Worm (Caenorhabditis elegans) whole organism, L4 larva: ENCODE results near the gene tra-3.

Source experiments
- F10B5.3 ChIP-seq: sonication (generic microtip); optimal IDR thresholded peaks from 2 replicates; lab custom pipeline; 2016; ENCODE audit warnings: mild to moderate bottlenecking, missing genetic modification characterization, missing compliant biosample characterization
- R02D3.7 ChIP-seq: fragments of 150-350 bp; sonication (generic microtip); optimal IDR thresholded peaks from 3 replicates; lab custom pipeline; 2014; ENCODE audit warnings: missing biosample characterization, missing genetic modification characterization
- Y5F2A.4 ChIP-seq: fragments of 200-800 bp; sonication (Bioruptor generic); optimal IDR thresholded peaks from 2 replicates; lab custom pipeline; 2018; ENCODE audit warnings: mild to moderate bottlenecking, missing genetic modification characterization, missing compliant biosample characterization
- aha-1 ChIP-seq: fragments of 150-350 bp; peaks from one replicate; lab custom pipeline; 2014; ENCODE audit warnings: missing biosample characterization, missing genetic modification characterization
- aly-2 ChIP-seq: sonication (generic microtip); optimal IDR thresholded peaks from 2 replicates; lab custom pipeline; 2018; ENCODE audit warnings: missing biosample characterization, missing genetic modification characterization
- arid-1 ChIP-seq: fragments of 200-800 bp; sonication (Bioruptor generic); conservative IDR thresholded peaks from 2 replicates; pipeline ENCODE4 v1.3.6; 2022; ENCODE audit warnings: missing genetic modification reagents, missing genetic modification characterization, missing compliant biosample characterization
- ceh-82 ChIP-seq: sonication (generic microtip); optimal IDR thresholded peaks from 2 replicates; lab custom pipeline; 2017; ENCODE audit warnings: missing biosample characterization, missing genetic modification characterization
- cey-2 ChIP-seq: sonication (generic microtip); optimal IDR thresholded peaks from 3 replicates; lab custom pipeline; 2017; ENCODE audit warnings: missing genetic modification characterization, mild to moderate bottlenecking, missing compliant biosample characterization, antibody characterized with exemption, borderline replicate concordance; ENCODE audit not compliant: insufficient read depth
- daf-16 ChIP-seq, 3 experiments: sonication (generic microtip); optimal IDR thresholded peaks; 2 replicates each; lab custom pipeline; 2016 to 2017; ENCODE audit warnings: missing genetic modification characterization in 3 of 3, missing genetic modification reagents in 3 of 3, mild to moderate bottlenecking in 2 of 3, missing compliant biosample characterization in 2 of 3, missing biosample characterization in 1 of 3, moderate library complexity in 1 of 3
- daf-19 ChIP-seq: fragments of 200-800 bp; sonication (Bioruptor generic); conservative IDR thresholded peaks from 2 replicates; pipeline ENCODE4 v1.3.6; 2022; ENCODE audit warnings: missing genetic modification characterization, missing compliant biosample characterization
- dmd-6 ChIP-seq: fragments of 200-800 bp; sonication (Bioruptor generic); IDR thresholded peaks from 2 replicates; pipeline ENCODE4 v1.3.6; 2022; ENCODE audit warnings: missing genetic modification reagents, missing genetic modification characterization, missing compliant biosample characterization
- dve-1 ChIP-seq: sonication (generic microtip); optimal IDR thresholded peaks from 2 replicates; lab custom pipeline; 2017; ENCODE audit warnings: antibody characterized with exemption, mild to moderate bottlenecking, missing genetic modification characterization, missing compliant biosample characterization; ENCODE audit not compliant: insufficient read depth
- fkh-10 ChIP-seq: fragments of 150-350 bp; optimal IDR thresholded peaks from 2 replicates; lab custom pipeline; 2014; ENCODE audit warnings: missing biosample characterization, missing genetic modification reagents, missing genetic modification characterization
- fos-1 ChIP-seq: fragments of 150-350 bp; optimal IDR thresholded peaks from 2 replicates; lab custom pipeline; 2014; ENCODE audit warnings: missing biosample characterization, missing genetic modification characterization
- hif-1 ChIP-seq, 2 experiments: sonication (generic microtip); optimal IDR thresholded peaks; 2 replicates each; lab custom pipeline; 2016 to 2017; ENCODE audit warnings: missing compliant biosample characterization in 2 of 2, missing genetic modification characterization in 2 of 2, missing genetic modification reagents in 2 of 2, missing genotype in 2 of 2, mild to moderate bottlenecking in 1 of 2
- hlh-11 ChIP-seq: fragments of 200-800 bp; sonication (Bioruptor generic); optimal IDR thresholded peaks from 2 replicates; lab custom pipeline; 2018; ENCODE audit warnings: mild to moderate bottlenecking, missing genetic modification characterization, missing compliant biosample characterization
- hlh-30 ChIP-seq: sonication (generic microtip); optimal IDR thresholded peaks from 2 replicates; lab custom pipeline; 2017; ENCODE audit warnings: antibody characterized with exemption, mild to moderate bottlenecking, missing genetic modification characterization, missing compliant biosample characterization; ENCODE audit not compliant: insufficient read depth
- lim-7 ChIP-seq: fragments of 200-800 bp; sonication (Bioruptor generic); IDR thresholded peaks from 2 replicates; pipeline ENCODE4 v1.3.6; 2022; ENCODE audit warnings: missing genetic modification characterization, missing compliant biosample characterization
- lin-1 ChIP-seq: fragments of 200-800 bp; sonication (Bioruptor generic); IDR thresholded peaks from 2 replicates; pipeline ENCODE4 v1.3.6; 2022; ENCODE audit warnings: missing genetic modification reagents, missing genetic modification characterization, missing compliant biosample characterization
- lin-29 ChIP-seq: fragments of 200-800 bp; sonication (Bioruptor generic); IDR thresholded peaks from 2 replicates; pipeline ENCODE4 v1.3.6; 2022; ENCODE audit warnings: missing genetic modification reagents, missing genetic modification characterization, missing compliant biosample characterization
- lsy-2 ChIP-seq, 2 experiments: fragments of 150-350 bp in 1 of 2; sonication (generic microtip) in 1 of 2; optimal IDR thresholded peaks; 2 replicates each; lab custom pipeline; 2014 to 2017; ENCODE audit warnings: missing biosample characterization in 2 of 2, missing genetic modification characterization in 2 of 2
- madf-9 ChIP-seq: fragments of 200-800 bp; sonication (Bioruptor generic); conservative IDR thresholded peaks from 2 replicates; pipeline ENCODE4 v1.3.6; 2022; ENCODE audit warnings: missing genetic modification reagents, missing genetic modification characterization, missing compliant biosample characterization
- mdl-1 ChIP-seq, 2 experiments: fragments of 150-350 bp in 1 of 2; sonication (generic microtip) in 1 of 2; optimal IDR thresholded peaks; 2 replicates each; lab custom pipeline; 2014 to 2017; ENCODE audit warnings: missing biosample characterization in 2 of 2, missing genetic modification characterization in 2 of 2
- mdt-29 ChIP-seq: fragments of 200-800 bp; sonication (Bioruptor generic); IDR thresholded peaks from 2 replicates; pipeline ENCODE4 v1.3.6; 2022; ENCODE audit warnings: missing genetic modification reagents, missing genetic modification characterization, missing compliant biosample characterization
- mep-1 ChIP-seq: fragments of 150-350 bp; sonication (generic microtip); optimal IDR thresholded peaks from 3 replicates; lab custom pipeline; 2014; ENCODE audit warnings: missing biosample characterization, missing genetic modification characterization
- mxl-3 ChIP-seq: fragments of 200-800 bp; sonication (Bioruptor generic); optimal IDR thresholded peaks from 2 replicates; lab custom pipeline; 2018; ENCODE audit warnings: mild to moderate bottlenecking, missing genetic modification characterization, missing compliant biosample characterization
- nhr-102 ChIP-seq: sonication (generic microtip); optimal IDR thresholded peaks from 2 replicates; lab custom pipeline; 2016; ENCODE audit warnings: mild to moderate bottlenecking, missing genetic modification characterization, moderate library complexity, missing compliant biosample characterization
- nhr-25 ChIP-seq: sonication (generic microtip); optimal IDR thresholded peaks from 2 replicates; lab custom pipeline; 2017; ENCODE audit warnings: missing genetic modification characterization, mild to moderate bottlenecking, missing compliant biosample characterization, antibody characterized with exemption, moderate library complexity, borderline replicate concordance; ENCODE audit not compliant: insufficient read depth
- nhr-28 ChIP-seq: fragments of 150-350 bp; optimal IDR thresholded peaks from 2 replicates; lab custom pipeline; 2014; ENCODE audit warnings: missing biosample characterization, missing genetic modification characterization
- nhr-48 ChIP-seq: sonication (generic microtip); optimal IDR thresholded peaks from 2 replicates; lab custom pipeline; 2016; ENCODE audit warnings: mild to moderate bottlenecking, missing genetic modification characterization, missing compliant biosample characterization
- nhr-6 ChIP-seq: fragments of 150-350 bp; optimal IDR thresholded peaks from 2 replicates; lab custom pipeline; 2014; ENCODE audit warnings: missing biosample characterization, missing genetic modification characterization
- nhr-77 ChIP-seq: fragments of 150-350 bp; optimal IDR thresholded peaks from 2 replicates; lab custom pipeline; 2014; ENCODE audit warnings: missing biosample characterization, missing genetic modification characterization
- php-3 ChIP-seq: fragments of 200-800 bp; sonication (Bioruptor generic); IDR thresholded peaks from 2 replicates; pipeline ENCODE4 v1.3.6; 2022; ENCODE audit warnings: missing genetic modification reagents, missing genetic modification characterization, missing compliant biosample characterization
- pqm-1 ChIP-seq: sonication (generic microtip); optimal IDR thresholded peaks from 2 replicates; lab custom pipeline; 2017; ENCODE audit warnings: missing biosample characterization, missing genetic modification characterization
- skn-1 ChIP-seq: fragments of 150-350 bp; optimal IDR thresholded peaks from 2 replicates; lab custom pipeline; 2014; ENCODE audit warnings: missing biosample characterization, missing genetic modification characterization
- snpc-1.2 ChIP-seq: fragments of 200-800 bp; sonication (Bioruptor generic); IDR thresholded peaks from 2 replicates; pipeline ENCODE4 v1.3.6; 2022; ENCODE audit warnings: missing genetic modification reagents, missing genetic modification characterization, missing compliant biosample characterization
- tra-1 ChIP-seq: fragments of 200-800 bp; sonication (Bioruptor generic); IDR thresholded peaks from 2 replicates; pipeline ENCODE4 v1.3.6; 2022; ENCODE audit warnings: missing genetic modification reagents, missing genetic modification characterization, missing compliant biosample characterization
- unc-130 ChIP-seq: sonication (generic microtip); optimal IDR thresholded peaks from 2 replicates; lab custom pipeline; 2016; ENCODE audit warnings: missing genetic modification reagents, missing genetic modification characterization, missing compliant biosample characterization
- unc-39 ChIP-seq: sonication (generic microtip); optimal IDR thresholded peaks from 2 replicates; lab custom pipeline; 2017; ENCODE audit warnings: missing biosample characterization, missing genetic modification characterization
- unc-62 ChIP-seq, 3 experiments: fragments of 150-350 bp in 1 of 3; sonication (generic microtip); optimal IDR thresholded peaks in 2 of 3; peaks in 1 of 3; 1 replicate in 1 of 3; 2 replicates in 2 of 3; lab custom pipeline; 2014 to 2017; ENCODE audit warnings: missing biosample characterization in 3 of 3, missing genetic modification characterization in 3 of 3, missing genetic modification reagents in 3 of 3, missing genotype in 1 of 3
- vab-7 ChIP-seq: fragments of 200-800 bp; sonication (Bioruptor generic); IDR thresholded peaks from 2 replicates; pipeline ENCODE4 v1.3.6; 2022; ENCODE audit warnings: missing genetic modification reagents, missing genetic modification characterization, missing compliant biosample characterization
- zfp-3 ChIP-seq: fragments of 200-800 bp; sonication (Bioruptor generic); conservative IDR thresholded peaks from 2 replicates; pipeline ENCODE4 v1.3.6; 2022; ENCODE audit warnings: missing genetic modification reagents, missing genetic modification characterization, missing compliant biosample characterization
- ztf-7 ChIP-seq: fragments of 150-350 bp; optimal IDR thresholded peaks from 2 replicates; lab custom pipeline; 2014; ENCODE audit warnings: missing biosample characterization, missing genetic modification characterization

Gene tra-3

DNA sequence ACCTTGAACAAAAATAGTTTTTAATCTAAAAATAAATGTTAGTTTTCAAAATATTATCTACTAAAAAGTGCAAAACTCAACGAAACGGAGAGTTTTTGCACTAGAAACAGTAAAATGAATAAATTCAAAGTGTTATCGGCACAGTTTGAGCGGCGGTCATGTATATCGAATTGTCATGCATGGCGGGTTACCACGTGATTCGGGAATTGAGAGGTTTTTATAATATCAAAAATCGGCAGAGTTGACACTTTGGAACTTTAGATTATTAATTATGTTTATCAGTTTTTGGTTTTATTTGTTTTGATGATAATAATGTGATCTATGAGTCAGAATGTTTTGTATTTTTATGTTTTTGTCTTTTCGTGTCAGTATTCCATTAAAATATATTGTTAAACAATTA is 30.6 kb downstream of the tra-3 start:
- TF ChIP-seq cey-2: no peak
- TF ChIP-seq aly-2 (tag; lab: Kevin White, UChicago): no peak
- peak; percentile 92 for TF ChIP-seq dve-1 (tag; lab: Kevin White, UChicago)
- TF ChIP-seq nhr-102 (tag; lab: Kevin White, UChicago): peak; percentile 56
- TF ChIP-seq nhr-25: no peak
- peak; percentile 86 for TF ChIP-seq pqm-1 (tag; lab: Kevin White, UChicago)
- TF ChIP-seq unc-62 (GFP tag; optimal IDR thresholded peaks at IDR 0.05 in 1 of 2; lab: Kevin White, UChicago): peak in 1 of 2 experiments; percentile 63
- no peak for TF ChIP-seq unc-62 (tag; optimal IDR thresholded peaks at IDR 0.05; lab: Kevin White, UChicago)
- TF ChIP-seq F10B5.3 (tag; lab: Kevin White, UChicago): no peak
- peak; percentile 50 for TF ChIP-seq nhr-28 (tag; lab: Kevin White, UChicago)
- no peak for TF ChIP-seq fkh-10 (GFP tag; lab: Kevin White, UChicago)
- TF ChIP-seq php-3 (GFP tag; lab: Robert Waterston, UW): peak; percentile 93
- peak in 1 of 2 experiments; percentile 58 for TF ChIP-seq daf-16 (GFP tag; optimal IDR thresholded peaks at IDR 0.05; lab: Kevin White, UChicago)
- peak; percentile 94 for TF ChIP-seq daf-16 (tag; optimal IDR thresholded peaks at IDR 0.05; lab: Kevin White, UChicago)
- peak; percentile 57 for TF ChIP-seq nhr-48
- TF ChIP-seq ztf-7 (tag; lab: Kevin White, UChicago): peak; percentile 54
- no peak for TF ChIP-seq lsy-2 (tag; optimal IDR thresholded peaks at IDR 0.05; lab: Kevin White, UChicago)
- TF ChIP-seq skn-1 (tag; lab: Kevin White, UChicago): no peak
- TF ChIP-seq snpc-1.2 (GFP tag; lab: Robert Waterston, UW): no peak
- TF ChIP-seq mxl-3 (GFP tag; lab: Kevin White, UChicago): peak; percentile 46
- TF ChIP-seq hlh-30 (tag; lab: Kevin White, UChicago): peak; percentile 86
- no peak for TF ChIP-seq daf-19 (GFP tag; lab: Robert Waterston, UW)
- no peak for TF ChIP-seq madf-9 (GFP tag; lab: Robert Waterston, UW)
- peak; percentile 14 for TF ChIP-seq mep-1
- TF ChIP-seq nhr-77 (tag; lab: Kevin White, UChicago): peak; percentile 45
- no peak for TF ChIP-seq mdt-29 (GFP tag; lab: Robert Waterston, UW)
- TF ChIP-seq tra-1: peak; percentile 48; the same call in 1 of the 2 replicates
- TF ChIP-seq hif-1 (tag; optimal IDR thresholded peaks at IDR 0.05; lab: Kevin White, UChicago): no peak
- TF ChIP-seq hlh-11 (tag; lab: Kevin White, UChicago): peak; percentile 84
- TF ChIP-seq dmd-6 (GFP tag; lab: Robert Waterston, UW): peak; percentile 94
- peak; percentile 67 for TF ChIP-seq lin-1 (GFP tag; lab: Robert Waterston, UW)
- no peak for TF ChIP-seq unc-39
- no peak for TF ChIP-seq zfp-3 (GFP tag; lab: Robert Waterston, UW)
- TF ChIP-seq unc-130 (GFP tag; lab: Kevin White, UChicago): no peak
- peak; percentile 32 for TF ChIP-seq nhr-6 (tag; lab: Kevin White, UChicago)
- TF ChIP-seq mdl-1 (tag; optimal IDR thresholded peaks at IDR 0.05; lab: Kevin White, UChicago): peak in 1 of 2 experiments; percentile 58
- TF ChIP-seq aha-1 (tag; lab: Kevin White, UChicago): peak; percentile 58

- TF ChIP-seq vab-7 (GFP tag; lab: Robert Waterston, UW) (no peak), unc-130 (GFP tag; lab: Kevin White, UChicago) (no peak), ztf-7 (tag; lab: Kevin White, UChicago) (peak; percentile 84), fos-1 (tag; lab: Kevin White, UChicago) (no peak), nhr-48 (no peak), ceh-82 (tag; lab: Kevin White, UChicago) (no peak), R02D3.7 (tag; lab: Kevin White, UChicago) (no peak), Y5F2A.4 (GFP tag; lab: Kevin White, UChicago) (no peak), dve-1 (tag; lab: Kevin White, UChicago) (no peak), pqm-1 (tag; lab: Kevin White, UChicago) (no peak), unc-39 (no peak), nhr-6 (tag; lab: Kevin White, UChicago) (no peak), hlh-11 (tag; lab: Kevin White, UChicago) (no peak), lin-29 (GFP tag; lab: Robert Waterston, UW) (no peak), arid-1 (GFP tag; lab: Robert Waterston, UW) (no peak), lim-7 (GFP tag; lab: Robert Waterston, UW) (no peak), snpc-1.2 (GFP tag; lab: Robert Waterston, UW) (peak; percentile 47)
Observed at ce11 chrIV:14412655-14413054, 31.3 kb downstream of the tra-3 start, which contains the start of gene xdh-1. TSS of gene xdh-1 (minus strand) at chrIV:14412894.
